Worm (Caenorhabditis elegans): Measurements from ENCODE around the gene R13A1.10.

R13A1.10 gene

ce11 chrIV:7188030-7188429 lies 38.9 kb downstream of the R13A1.10 start, which contains the start of gene C42D4.13:
C42D4.13 (minus strand) TSS chrIV:7188130.
- TF ChIP-seq eyg-1 (tag; optimal IDR thresholded peaks at IDR 0.05) (no peak), fkh-6 (tag; optimal IDR thresholded peaks at IDR 0.05) (no peak), ceh-45 (GFP tag; IDR thresholded peaks at IDR 0.05) (no peak), sox-4 (tag; optimal IDR thresholded peaks at IDR 0.05) (no peak), pax-1 (tag; optimal IDR thresholded peaks at IDR 0.05) (no peak), nfya-1 (tag; optimal IDR thresholded peaks at IDR 0.05) (no peak), zip-5 (tag; optimal IDR thresholded peaks at IDR 0.05) (no peak), ama-1 (optimal IDR thresholded peaks at IDR 0.05) (no peak), ceh-22 (tag; optimal IDR thresholded peaks at IDR 0.05) (no peak), F13H6.1 (tag; optimal IDR thresholded peaks at IDR 0.05) (no peak), syd-9 (tag; optimal IDR thresholded peaks at IDR 0.05) (no peak), K09A11.1 (tag; optimal IDR thresholded peaks at IDR 0.05; ENCODE audit: insufficient read depth) (no peak), pqm-1 (tag; optimal IDR thresholded peaks at IDR 0.05) (no peak), sox-2 (GFP tag; IDR thresholded peaks at IDR 0.05) (no peak)

ce11 chrIV:7186756-7187155 lies 40.2 kb downstream of the R13A1.10 start, which contains the start of gene str-249:
str-249 (minus strand) TSS chrIV:7186856.
- no peak for TF ChIP-seq pha-2 (tag; optimal IDR thresholded peaks at IDR 0.05)
- TF ChIP-seq ceh-48 (tag; optimal IDR thresholded peaks at IDR 0.05) = no peak
- TF ChIP-seq zip-5 (tag; optimal IDR thresholded peaks at IDR 0.05) = no peak
- no peak for TF ChIP-seq sox-4 (tag; optimal IDR thresholded peaks at IDR 0.05)

- no peak for TF ChIP-seq zip-5 (tag; optimal IDR thresholded peaks at IDR 0.05)
- TF ChIP-seq elt-2 (tag; optimal IDR thresholded peaks at IDR 0.05) = no peak
- TF ChIP-seq nhr-232 (tag; optimal IDR thresholded peaks at IDR 0.05) = no peak
- no peak for TF ChIP-seq ceh-22 (tag; optimal IDR thresholded peaks at IDR 0.05)
- TF ChIP-seq ceh-24 (tag; optimal IDR thresholded peaks at IDR 0.05) = no peak
- TF ChIP-seq fax-1 (tag; optimal IDR thresholded peaks at IDR 0.05) = no peak
- TF ChIP-seq pha-2 (tag; optimal IDR thresholded peaks at IDR 0.05) = no peak
- TF ChIP-seq ceh-48 (tag; optimal IDR thresholded peaks at IDR 0.05) = no peak
- no peak for TF ChIP-seq gmeb-2 (tag; optimal IDR thresholded peaks at IDR 0.05)
- TF ChIP-seq syd-9 (tag; optimal IDR thresholded peaks at IDR 0.05) = no peak
- TF ChIP-seq unc-86 (tag; optimal IDR thresholded peaks at IDR 0.05) = no peak
- no peak for TF ChIP-seq pros-1 (tag; optimal IDR thresholded peaks at IDR 0.05)
- no peak for TF ChIP-seq mec-3 (tag; optimal IDR thresholded peaks at IDR 0.05; ENCODE audit: borderline replicate concordance)
- no peak for TF ChIP-seq pat-9 (tag; optimal IDR thresholded peaks at IDR 0.05)
- TF ChIP-seq ahr-1 (tag; optimal IDR thresholded peaks at IDR 0.05) = no peak
- TF ChIP-seq rnt-1 (tag; optimal IDR thresholded peaks at IDR 0.05) = no peak
- no peak for TF ChIP-seq npax-4 (tag; optimal IDR thresholded peaks at IDR 0.05)
- TF ChIP-seq hlh-8 (tag; optimal IDR thresholded peaks at IDR 0.05) = no peak
Measured at ce11 chrIV:7184597-7184996, 42.4 kb downstream of the R13A1.10 start, which contains the start of gene clec-179. clec-179 (minus strand) TSS chrIV:7184697.

- no peak for TF ChIP-seq tbx-2 (tag; optimal IDR thresholded peaks at IDR 0.05)
- TF ChIP-seq ceh-14 (tag; optimal IDR thresholded peaks at IDR 0.05) = no peak
- TF ChIP-seq elt-2 (tag; optimal IDR thresholded peaks at IDR 0.05) = no peak
- no peak for TF ChIP-seq ceh-24 (tag; optimal IDR thresholded peaks at IDR 0.05)
- TF ChIP-seq sdc-2 (tag; optimal IDR thresholded peaks at IDR 0.05) = no peak
- no peak for TF ChIP-seq ceh-45 (GFP tag; IDR thresholded peaks at IDR 0.05)
- no peak for TF ChIP-seq hlh-15 (tag; optimal IDR thresholded peaks at IDR 0.05)
- no peak for TF ChIP-seq dmd-4 (tag; optimal IDR thresholded peaks at IDR 0.05; ENCODE audit: borderline replicate concordance)
- no peak for TF ChIP-seq K09A11.1 (tag; optimal IDR thresholded peaks at IDR 0.05; ENCODE audit: insufficient read depth)
- TF ChIP-seq fax-1 (tag; optimal IDR thresholded peaks at IDR 0.05) = no peak
- TF ChIP-seq pax-1 (tag; optimal IDR thresholded peaks at IDR 0.05) = no peak
Measured at ce11 chrIV:7182818-7183217, 44.2 kb downstream of the R13A1.10 start.

DNA sequence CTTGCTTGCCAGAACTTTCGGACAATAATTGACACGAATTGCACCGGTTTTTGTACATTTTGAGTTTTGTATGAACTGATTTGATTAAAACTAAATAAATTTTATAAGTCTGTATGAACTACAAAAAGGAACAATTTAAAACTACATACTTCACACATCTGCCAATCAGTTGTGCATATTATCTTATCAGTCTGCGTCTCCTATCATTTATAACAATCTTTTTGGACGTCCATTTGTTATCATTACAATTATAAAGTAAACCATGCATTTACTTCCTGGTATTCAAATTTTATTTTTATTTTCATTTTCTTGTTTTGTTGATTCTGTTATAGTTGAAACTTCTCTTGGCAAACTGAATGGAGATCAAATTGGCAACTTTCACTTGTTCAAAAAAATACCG lies 46.7 kb downstream of the R13A1.10 start, which contains the start of gene cest-10:
Gene cest-10 (plus strand): TSS at position 254 of the 400 bp plus-strand sequence.
- TF ChIP-seq ceh-22 (tag; optimal IDR thresholded peaks at IDR 0.05) = no peak
- no peak for TF ChIP-seq ceh-9 (tag; optimal IDR thresholded peaks at IDR 0.05)
- peak; percentile 71 for TF ChIP-seq elt-2 (tag; optimal IDR thresholded peaks at IDR 0.05)
- no peak for TF ChIP-seq K02D7.2 (tag; optimal IDR thresholded peaks at IDR 0.05)
